Fruit fly (Drosophila melanogaster) whole organism, wandering third instar larva: Measurements from ENCODE around the gene Rrp46.

Experiments
- Abd-B ChIP-seq: fragments of >200 bp; optimal IDR thresholded peaks from 2 replicates; lab custom pipeline; 2017; ENCODE audit warnings: missing biosample characterization, missing genetic modification characterization
- CG32264 ChIP-seq: fragments of 200-800 bp; sonication (Bioruptor generic); optimal IDR thresholded peaks from 2 replicates; lab custom pipeline; 2016; ENCODE audit warnings: missing biosample characterization, missing genetic modification characterization
- CG9705 ChIP-seq: fragments of 200-800 bp; sonication (Bioruptor generic); optimal IDR thresholded peaks from 2 replicates; lab custom pipeline; 2018; ENCODE audit warnings: missing biosample characterization, mild to moderate bottlenecking, missing genetic modification characterization
- CrebA ChIP-seq: fragments of 200-800 bp; sonication (Bioruptor generic); optimal IDR thresholded peaks from 2 replicates; lab custom pipeline; 2016; ENCODE audit warnings: missing biosample characterization, mild to moderate bottlenecking, missing genetic modification characterization, borderline replicate concordance
- Dfd ChIP-seq: fragments of >200 bp; optimal IDR thresholded peaks from 2 replicates; lab custom pipeline; 2017; ENCODE audit warnings: missing biosample characterization, missing genetic modification characterization
- Dif ChIP-seq: fragments of 200-275, 200-300 bp; sonication (Bioruptor generic); optimal IDR thresholded peaks from 2 replicates; lab custom pipeline; 2018; ENCODE audit warnings: missing biosample characterization, missing genetic modification characterization; ENCODE audit not compliant: partially characterized antibody
- GATAd ChIP-seq: sonication (Bioruptor generic); optimal IDR thresholded peaks from 2 replicates; lab custom pipeline; 2016; ENCODE audit warnings: missing biosample characterization, missing genetic modification characterization
- HLH106 ChIP-seq: fragments of 200-800 bp; optimal IDR thresholded peaks from 3 replicates; lab custom pipeline; 2019; ENCODE audit warnings: missing biosample characterization, mild to moderate bottlenecking, missing genetic modification characterization, moderate library complexity
- Hnf4 ChIP-seq: fragments of 200-800 bp; sonication (Bioruptor generic); optimal IDR thresholded peaks from 2 replicates; lab custom pipeline; 2016; ENCODE audit warnings: missing biosample characterization, mild to moderate bottlenecking, missing genetic modification characterization
- Hr78 ChIP-seq: fragments of >200 bp; optimal IDR thresholded peaks from 2 replicates; lab custom pipeline; 2017; ENCODE audit warnings: missing biosample characterization, missing genetic modification characterization
- Hr83 ChIP-seq: fragments of 200-300 bp; sonication (Bioruptor generic); optimal IDR thresholded peaks from 2 replicates; lab custom pipeline; 2016; ENCODE audit warnings: missing biosample characterization, mild to moderate bottlenecking, missing genetic modification characterization, moderate library complexity; ENCODE audit not compliant: poor library complexity, severe bottlenecking
- Jra ChIP-seq: sonication (Bioruptor generic); optimal IDR thresholded peaks from 2 replicates; lab custom pipeline; 2016; ENCODE audit warnings: missing biosample characterization, missing genetic modification characterization
- Mio ChIP-seq: sonication (Bioruptor generic); optimal IDR thresholded peaks from 2 replicates; lab custom pipeline; 2016; ENCODE audit warnings: missing biosample characterization, missing genetic modification characterization
- Myc ChIP-seq: fragments of >200 bp; optimal IDR thresholded peaks from 2 replicates; lab custom pipeline; 2017
- N ChIP-seq: fragments of >200 bp; optimal IDR thresholded peaks from 2 replicates; lab custom pipeline; 2018; ENCODE audit warnings: missing biosample characterization, missing external identifiers, missing genetic modification characterization
- OdsH ChIP-seq: fragments of 200-800 bp; sonication (Bioruptor generic); optimal IDR thresholded peaks from 2 replicates; lab custom pipeline; 2016; ENCODE audit warnings: missing biosample characterization, mild to moderate bottlenecking, missing genetic modification characterization
- Rel ChIP-seq, 2 experiments: fragments of 200-800 bp; sonication (Bioruptor generic) in 1 of 2; optimal IDR thresholded peaks; 2 replicates in 1 of 2; 3 replicates in 1 of 2; lab custom pipeline; 2016 to 2019; ENCODE audit warnings: mild to moderate bottlenecking in 2 of 2, missing biosample characterization in 2 of 2, missing genetic modification characterization in 2 of 2, moderate library complexity in 1 of 2
- Sp1 ChIP-seq: fragments of 200-800 bp; sonication (Bioruptor generic); optimal IDR thresholded peaks from 3 replicates; lab custom pipeline; 2019; ENCODE audit warnings: missing biosample characterization, mild to moderate bottlenecking, missing genetic modification characterization, moderate library complexity
- Vsx2 ChIP-seq: fragments of 200-300, 225-300 bp; sonication (Bioruptor generic); optimal IDR thresholded peaks from 2 replicates; lab custom pipeline; 2018; ENCODE audit warnings: missing biosample characterization, missing genetic modification characterization; ENCODE audit not compliant: partially characterized antibody
- br ChIP-seq: fragments of 200-800 bp; sonication (Bioruptor generic); optimal IDR thresholded peaks from 2 replicates; lab custom pipeline; 2016; ENCODE audit warnings: missing biosample characterization, missing genetic modification characterization
- brk ChIP-seq: fragments of 200-800 bp; sonication (Bioruptor generic); optimal IDR thresholded peaks from 2 replicates; lab custom pipeline; 2016; ENCODE audit warnings: missing biosample characterization, mild to moderate bottlenecking, missing genetic modification characterization
- dl ChIP-seq, 2 experiments: fragments of 175-275, 200-275 bp in 1 of 2; fragments of 200-275 bp in 1 of 2; sonication (Bioruptor generic); optimal IDR thresholded peaks; lab custom pipeline; 2018; ENCODE audit warnings: mild to moderate bottlenecking in 2 of 2, missing biosample characterization in 2 of 2, missing genetic modification characterization in 2 of 2, moderate library complexity in 2 of 2; ENCODE audit not compliant: partially characterized antibody in 2 of 2, insufficient read depth in 1 of 2
- dmrt93B ChIP-seq: fragments of 200-800 bp; sonication (Bioruptor generic); optimal IDR thresholded peaks from 2 replicates; lab custom pipeline; 2018; ENCODE audit warnings: missing biosample characterization, mild to moderate bottlenecking, missing genetic modification characterization
- dsf ChIP-seq: sonication (Bioruptor generic); optimal IDR thresholded peaks from 2 replicates; lab custom pipeline; 2016; ENCODE audit warnings: missing biosample characterization, missing genetic modification characterization, borderline replicate concordance
- ey ChIP-seq: fragments of 200-800 bp; sonication (Bioruptor generic); optimal IDR thresholded peaks from 2 replicates; lab custom pipeline; 2016; ENCODE audit warnings: missing biosample characterization, missing genetic modification characterization
- foxo ChIP-seq, 2 experiments: fragments of 200-800 bp; sonication (Bioruptor generic); optimal IDR thresholded peaks; 2 replicates in 1 of 2; 3 replicates in 1 of 2; lab custom pipeline; 2016 to 2017; ENCODE audit warnings: missing biosample characterization in 2 of 2, missing genetic modification characterization in 2 of 2
- fru ChIP-seq: fragments of 200-800 bp; sonication (Bioruptor generic); optimal IDR thresholded peaks from 3 replicates; lab custom pipeline; 2016; ENCODE audit warnings: missing biosample characterization, mild to moderate bottlenecking, missing genetic modification characterization
- h ChIP-seq: fragments of 200-800 bp; sonication (Bioruptor generic); optimal IDR thresholded peaks from 3 replicates; lab custom pipeline; 2016; ENCODE audit warnings: missing biosample characterization, mild to moderate bottlenecking, missing genetic modification characterization
- jim ChIP-seq: fragments of 175-275, 200-325 bp; sonication (Bioruptor generic); optimal IDR thresholded peaks from 2 replicates; lab custom pipeline; 2016; ENCODE audit warnings: missing biosample characterization, mild to moderate bottlenecking, missing genetic modification characterization
- lola ChIP-seq: fragments of >200 bp; optimal IDR thresholded peaks from 2 replicates; lab custom pipeline; 2017; ENCODE audit warnings: missing biosample characterization, missing genetic modification characterization
- pan ChIP-seq: fragments of >200 bp; optimal IDR thresholded peaks from 2 replicates; lab custom pipeline; 2017
- psq ChIP-seq: fragments of 200-800 bp; sonication (Bioruptor generic); optimal IDR thresholded peaks from 3 replicates; lab custom pipeline; 2017; ENCODE audit warnings: missing biosample characterization, mild to moderate bottlenecking, missing genetic modification characterization, moderate library complexity
- rgr ChIP-seq: fragments of 200-800 bp; sonication (Bioruptor generic); optimal IDR thresholded peaks from 3 replicates; lab custom pipeline; 2016; ENCODE audit warnings: missing biosample characterization, mild to moderate bottlenecking, missing genetic modification characterization
- sage ChIP-seq: fragments of 200-800 bp; sonication (Bioruptor generic); optimal IDR thresholded peaks from 2 replicates; lab custom pipeline; 2016; ENCODE audit warnings: missing biosample characterization, mild to moderate bottlenecking, missing genetic modification characterization
- sv ChIP-seq: fragments of 200-800 bp; sonication (Bioruptor generic); optimal IDR thresholded peaks from 3 replicates; lab custom pipeline; 2016; ENCODE audit warnings: missing biosample characterization, missing genetic modification characterization
- tai ChIP-seq: sonication (Bioruptor generic); optimal IDR thresholded peaks from 2 replicates; lab custom pipeline; 2016; ENCODE audit warnings: missing biosample characterization, missing genetic modification characterization
- usp ChIP-seq: fragments of >200 bp; optimal IDR thresholded peaks from 2 replicates; lab custom pipeline; 2017; ENCODE audit warnings: missing biosample characterization, missing genetic modification characterization
- woc ChIP-seq: sonication (Bioruptor generic); optimal IDR thresholded peaks from 2 replicates; lab custom pipeline; 2016; ENCODE audit warnings: missing biosample characterization, mild to moderate bottlenecking, missing genetic modification characterization

Gene Rrp46

dm6 chr3R:10407066-10407465, 6.0 kb upstream of the Rrp46 start, which contains the start of gene CG6325:
Gene CG6325, minus strand, starts transcription at chr3R:10407285.
- no peak for TF ChIP-seq dl (GFP tag; optimal IDR thresholded peaks at IDR 0.05; lab: Kevin White, UChicago; ENCODE audit: insufficient read depth in 1 of 2, partially characterized antibody in 2 of 2)
- TF ChIP-seq Hr83 (GFP tag; lab: Kevin White, UChicago): peak; percentile 19

- TF ChIP-seq Dif (GFP tag; lab: Kevin White, UChicago): no peak
- TF ChIP-seq Abd-B: no peak
- no peak for TF ChIP-seq psq (GFP tag; lab: Kevin White, UChicago)
- no peak for TF ChIP-seq Hr83 (GFP tag; lab: Kevin White, UChicago)
- TF ChIP-seq OdsH (GFP tag; lab: Kevin White, UChicago): no peak
- no peak for TF ChIP-seq br (GFP tag; lab: Kevin White, UChicago)
- TF ChIP-seq h (GFP tag; lab: Kevin White, UChicago): no peak
- TF ChIP-seq Hr78 (GFP tag; lab: Kevin White, UChicago): no peak
- no peak for TF ChIP-seq GATAd
- TF ChIP-seq Hnf4 (GFP tag; lab: Kevin White, UChicago): no peak
- TF ChIP-seq sv (GFP tag; lab: Kevin White, UChicago): no peak
- TF ChIP-seq, all 38 proteins: peak for 0
These were observed 5.4 kb upstream of the Rrp46 start for dm6 chr3R:10407658-10408057.

DNA sequence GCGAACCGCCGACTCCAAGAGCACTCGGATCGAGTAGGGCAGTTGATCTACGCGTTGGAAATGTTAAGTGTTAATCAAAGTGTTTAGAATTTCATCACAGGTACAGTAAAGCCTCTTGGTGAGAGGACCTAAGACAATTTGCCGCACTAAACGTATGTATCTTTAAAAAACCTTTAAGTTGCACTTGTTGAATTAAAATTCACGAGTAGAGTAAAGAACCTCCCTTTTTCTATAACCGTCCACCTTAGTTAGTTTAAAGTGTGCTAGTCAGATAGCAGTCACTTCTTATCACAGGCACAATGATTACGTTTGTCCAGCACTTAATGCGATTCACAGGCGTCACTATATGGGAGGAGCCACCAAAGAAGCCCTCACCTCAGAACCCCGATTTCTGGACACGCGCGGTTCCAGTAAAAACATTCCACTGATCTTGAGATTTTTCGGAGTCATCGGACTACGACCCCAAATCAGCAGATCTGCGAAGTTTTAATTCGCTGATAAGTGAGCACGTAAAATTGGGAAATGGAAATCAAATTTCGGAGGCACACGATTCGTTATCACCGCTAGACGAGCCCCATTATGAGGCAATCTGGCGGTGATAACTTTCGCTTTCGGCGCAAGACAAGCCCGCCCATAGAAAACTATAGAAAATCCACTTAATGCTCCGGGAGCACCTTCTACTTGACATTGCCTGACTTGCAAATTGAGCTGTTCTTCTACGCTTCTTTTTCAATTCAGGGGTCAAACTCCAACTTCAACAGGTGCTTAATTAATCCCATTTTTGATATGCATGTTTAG, 1.1 kb upstream of the Rrp46 start:
- TF ChIP-seq ey (peak; percentile 53), Hr78 (GFP tag; lab: Kevin White, UChicago) (no peak), dl (GFP tag; optimal IDR thresholded peaks at IDR 0.05; lab: Kevin White, UChicago; ENCODE audit: insufficient read depth in 1 of 2, partially characterized antibody in 2 of 2) (no peak), Vsx2 (GFP tag; lab: Kevin White, UChicago) (no peak), CG32264 (GFP tag; lab: Kevin White, UChicago) (no peak), N (no peak), woc (no peak), usp (GFP tag; lab: Kevin White, UChicago) (no peak), Hnf4 (GFP tag; lab: Kevin White, UChicago) (peak; percentile 60), HLH106 (tag; lab: Kevin White, UChicago) (peak; percentile 87), Jra (peak; percentile 3), psq (GFP tag; lab: Kevin White, UChicago) (peak; percentile 33), dmrt93B (GFP tag; lab: Kevin White, UChicago) (no peak), lola (GFP tag; lab: Kevin White, UChicago) (no peak), rgr (GFP tag; lab: Kevin White, UChicago) (peak; percentile 75), Mio (GFP tag; lab: Kevin White, UChicago) (no peak), CrebA (GFP tag; lab: Kevin White, UChicago) (no peak), tai (no peak), OdsH (GFP tag; lab: Kevin White, UChicago) (peak; percentile 59), br (GFP tag; lab: Kevin White, UChicago) (peak; percentile 68), pan (lab: Kevin White, UChicago) (no peak), GATAd (no peak), brk (GFP tag; lab: Kevin White, UChicago) (no peak), Dif (GFP tag; lab: Kevin White, UChicago) (no peak), Sp1 (GFP tag; lab: Kevin White, UChicago) (peak; percentile 83), jim (GFP tag; lab: Kevin White, UChicago) (no peak), Rel (GFP tag; optimal IDR thresholded peaks at IDR 0.05; lab: Kevin White, UChicago) (no peak), Rel (tag; optimal IDR thresholded peaks at IDR 0.05; lab: Kevin White, UChicago) (peak; percentile 75), sv (GFP tag; lab: Kevin White, UChicago) (no peak), CG9705 (GFP tag; lab: Kevin White, UChicago) (peak; percentile 53), sage (no peak), dsf (GFP tag; lab: Kevin White, UChicago) (no peak), fru (GFP tag; lab: Kevin White, UChicago) (no peak), h (GFP tag; lab: Kevin White, UChicago) (peak; percentile 94), Hr83 (GFP tag; lab: Kevin White, UChicago) (no peak), Abd-B (no peak), Myc (lab: Kevin White, UChicago) (no peak), Dfd (GFP tag; lab: Kevin White, UChicago) (no peak), foxo (GFP tag; optimal IDR thresholded peaks at IDR 0.05; lab: Kevin White, UChicago) (peak in 1 of 2 experiments; percentile 91)
